Fruit fly (Drosophila melanogaster) whole organism, pupa: Measurements from ENCODE around the gene CG31122.

ENCODE experiments used
- CG12605 ChIP-seq: fragments of 200-800 bp; sonication (Bioruptor generic); IDR thresholded peaks from 2 replicates; pipeline ENCODE4 v1.3.6; 2022; ENCODE audit warnings: missing biosample characterization, missing genetic modification characterization
- CG15710 ChIP-seq: fragments of 200-800 bp; sonication (Bioruptor generic); optimal IDR thresholded peaks from 2 replicates; lab custom pipeline; 2018; ENCODE audit warnings: missing biosample characterization, mild to moderate bottlenecking, missing genetic modification characterization, moderate library complexity
- CG32121 ChIP-seq: fragments of 200-800 bp; sonication (Bioruptor generic); IDR thresholded peaks from 2 replicates; pipeline ENCODE4 v1.3.6; 2022; ENCODE audit warnings: missing biosample characterization, missing genetic modification characterization
- CG34367 ChIP-seq: fragments of 200-800 bp; sonication (Bioruptor generic); optimal IDR thresholded peaks from 2 replicates; lab custom pipeline; 2018; ENCODE audit warnings: missing biosample characterization, mild to moderate bottlenecking, missing genetic modification characterization
- CG4496 ChIP-seq: fragments of 200-800 bp; sonication (Bioruptor generic); IDR thresholded peaks from 3 replicates; pipeline ENCODE4 v1.3.6; 2022; ENCODE audit warnings: missing biosample characterization, missing genetic modification characterization
- CG9948 ChIP-seq: fragments of 200-800 bp; sonication (Bioruptor generic); optimal IDR thresholded peaks from 2 replicates; lab custom pipeline; 2018; ENCODE audit warnings: missing biosample characterization, mild to moderate bottlenecking, missing genetic modification characterization, moderate library complexity
- D1 ChIP-seq: fragments of 200-800 bp; sonication (Bioruptor generic); optimal IDR thresholded peaks from 2 replicates; lab custom pipeline; 2018; ENCODE audit warnings: missing biosample characterization, mild to moderate bottlenecking, missing genetic modification characterization, moderate library complexity
- Ets98B ChIP-seq: fragments of 200-800 bp; sonication (Bioruptor generic); IDR thresholded peaks from 2 replicates; pipeline ENCODE4 v1.3.6; 2022; ENCODE audit warnings: missing biosample characterization, missing genetic modification characterization
- Pif1B ChIP-seq: fragments of 200-800 bp; sonication (Bioruptor generic); optimal IDR thresholded peaks from 3 replicates; lab custom pipeline; 2016; ENCODE audit warnings: missing biosample characterization, missing genetic modification characterization
- Snoo ChIP-seq: fragments of 200-800 bp; sonication (Bioruptor generic); optimal IDR thresholded peaks from 3 replicates; lab custom pipeline; 2017; ENCODE audit warnings: missing biosample characterization, mild to moderate bottlenecking, missing genetic modification characterization, inconsistent platforms
- gl ChIP-seq: fragments of 200-800 bp; sonication (Bioruptor generic); optimal IDR thresholded peaks from 2 replicates; lab custom pipeline; 2018; ENCODE audit warnings: missing biosample characterization, mild to moderate bottlenecking, missing genetic modification characterization
- rn ChIP-seq: fragments of 200-800 bp; sonication (Bioruptor generic); IDR thresholded peaks from 2 replicates; pipeline ENCODE4 v1.3.6; 2022; ENCODE audit warnings: missing biosample characterization, missing genetic modification characterization

DNA sequence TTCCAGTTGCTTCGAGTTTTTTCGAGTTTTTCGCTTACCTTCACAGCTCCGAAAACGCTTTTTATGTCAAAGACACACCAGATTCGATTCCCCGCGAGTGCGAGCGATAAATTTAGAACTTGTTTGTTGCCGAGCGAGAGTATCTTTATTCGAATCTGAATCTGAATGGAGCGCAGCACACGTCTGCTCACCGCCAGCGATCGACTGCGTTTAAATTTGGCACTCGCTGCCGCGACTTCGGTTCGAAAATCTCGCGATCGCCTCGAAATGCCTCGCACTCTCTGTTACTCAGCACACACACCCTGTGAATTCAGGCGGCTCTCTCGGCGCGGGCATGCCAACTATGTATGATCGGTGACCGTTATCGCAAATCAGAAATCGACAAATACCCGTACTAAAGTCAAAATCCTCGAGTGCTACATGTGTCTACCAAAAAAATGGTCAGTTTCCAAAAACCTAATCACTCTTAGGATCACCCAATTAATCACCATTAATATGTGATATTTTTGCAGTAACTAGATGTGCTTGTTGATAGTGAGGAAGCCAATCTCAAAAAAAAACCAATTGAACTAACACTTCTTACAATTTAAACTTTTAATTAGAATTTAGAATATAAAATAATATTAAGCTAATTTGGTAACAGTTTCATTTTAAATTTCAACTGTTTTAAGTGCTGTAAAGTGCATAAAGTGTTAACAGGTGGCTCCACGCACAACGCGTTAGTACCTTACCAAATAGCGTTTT, 13.5 kb downstream of the CG31122 start, which contains the start of gene Vha100-2:
- no peak for TF ChIP-seq Pif1B (GFP tag; lab: Kevin White, UChicago)
- no peak for TF ChIP-seq Snoo (tag; lab: Kevin White, UChicago)
- peak; percentile 51; the same call in 1 of the 2 replicates for TF ChIP-seq CG12605 (GFP tag; lab: Robert Waterston, UW)
- TF ChIP-seq CG34367 (tag; lab: Kevin White, UChicago) = no peak
- TF ChIP-seq Ets98B (GFP tag; lab: Robert Waterston, UW) = peak; percentile 73
- TF ChIP-seq rn (GFP tag; lab: Robert Waterston, UW) = no peak
- TF ChIP-seq CG9948 (tag; lab: Kevin White, UChicago) = no peak
- no peak for TF ChIP-seq D1 (tag; lab: Kevin White, UChicago)
- peak; percentile 70; the same call in 2 of the 3 replicates for TF ChIP-seq CG4496
- no peak for TF ChIP-seq gl (tag; lab: Kevin White, UChicago)
- peak; percentile 49 for TF ChIP-seq CG32121 (GFP tag; lab: Robert Waterston, UW)
- no peak for TF ChIP-seq CG15710 (tag; lab: Kevin White, UChicago)
